Worm (Caenorhabditis elegans): ENCODE data around the gene T05C1.5.

DNA sequence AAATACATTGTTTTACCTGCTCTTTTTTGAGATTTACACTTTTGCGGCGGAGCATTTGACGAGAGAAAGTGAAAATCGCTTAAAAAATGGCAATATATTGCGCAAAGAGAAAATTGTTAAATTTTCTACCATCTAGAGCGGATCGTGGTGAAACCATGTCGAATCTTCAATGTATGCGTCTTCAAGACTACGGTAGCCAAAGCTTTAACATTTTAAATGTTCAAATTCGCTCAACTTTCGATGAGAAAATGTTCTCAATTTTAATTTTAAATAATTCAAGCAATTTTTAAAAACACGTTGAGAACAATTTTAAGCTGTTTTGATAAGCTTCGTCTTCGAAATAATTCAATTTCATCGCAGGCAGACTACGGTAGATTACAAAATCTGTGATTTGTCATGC lies 30.3 kb downstream of the T05C1.5 start:
- TF ChIP-seq unc-62 (GFP tag; optimal IDR thresholded peaks at IDR 0.05) (no peak), lin-35 (GFP tag; optimal IDR thresholded peaks at IDR 0.05) (no peak), nfya-1 (tag; optimal IDR thresholded peaks at IDR 0.05; ENCODE audit: borderline replicate concordance, insufficient read depth) (no peak), pha-4 (tag; optimal IDR thresholded peaks at IDR 0.05) (no peak), K11D2.4 (GFP tag; IDR thresholded peaks at IDR 0.05) (no peak), F49E8.2 (tag; optimal IDR thresholded peaks at IDR 0.05; ENCODE audit: insufficient read depth) (no peak), aptf-3 (GFP tag; IDR thresholded peaks at IDR 0.05) (no peak), repo-1 (tag; optimal IDR thresholded peaks at IDR 0.05) (no peak)

All from whole organism, young adult.